Fruit fly (Drosophila melanogaster) whole organism, embryonic: Measurements from ENCODE around the gene CG8765.

Experiments
- Atf-2 ChIP-seq: fragments of 200-800 bp; sonication (Bioruptor generic); optimal IDR thresholded peaks from 2 replicates; lab custom pipeline; 2016; ENCODE audit warnings: missing biosample characterization, missing genetic modification characterization
- B-H1 ChIP-seq: fragments of 200-800 bp; sonication (Bioruptor generic); IDR thresholded peaks from 3 replicates; pipeline ENCODE4 v1.3.6; 2022; ENCODE audit warnings: missing biosample characterization, missing genetic modification characterization
- Bgb ChIP-seq: fragments of 200-800 bp; sonication (Bioruptor generic); IDR thresholded peaks from 2 replicates; pipeline ENCODE4 v1.3.6; 2022; ENCODE audit warnings: missing biosample characterization, missing genetic modification characterization; ENCODE audit not compliant: partially characterized antibody
- CG11085 ChIP-seq: fragments of 200-800 bp; sonication (Bioruptor generic); IDR thresholded peaks from 2 replicates; pipeline ENCODE4 v1.3.6; 2022; ENCODE audit warnings: missing biosample characterization, missing genetic modification characterization
- CG11398 ChIP-seq: fragments of 200-800 bp; sonication (Bioruptor generic); optimal IDR thresholded peaks from 2 replicates; lab custom pipeline; 2016; ENCODE audit warnings: missing biosample characterization, missing genetic modification characterization
- CG11695 ChIP-seq: fragments of 200-800 bp; sonication (Bioruptor generic); IDR thresholded peaks from 3 replicates; pipeline ENCODE4 v1.3.6; 2022; ENCODE audit warnings: missing biosample characterization, missing genetic modification characterization
- CG12236 ChIP-seq: fragments of 200-800 bp; sonication (Bioruptor generic); optimal IDR thresholded peaks from 2 replicates; lab custom pipeline; 2016; ENCODE audit warnings: missing biosample characterization, missing genetic modification characterization
- CG12391 ChIP-seq: fragments of 200-800 bp; sonication (Bioruptor generic); optimal IDR thresholded peaks from 3 replicates; lab custom pipeline; 2018; ENCODE audit warnings: missing biosample characterization, mild to moderate bottlenecking, missing genetic modification characterization, moderate library complexity
- CG12769 ChIP-seq: fragments of 200-800 bp; sonication (Bioruptor generic); optimal IDR thresholded peaks from 2 replicates; lab custom pipeline; 2019; ENCODE audit warnings: missing biosample characterization, mild to moderate bottlenecking, missing genetic modification characterization, moderate library complexity
- CG1603 ChIP-seq: fragments of 200-800 bp; sonication (Bioruptor generic); optimal IDR thresholded peaks from 2 replicates; lab custom pipeline; 2019; ENCODE audit warnings: missing biosample characterization, mild to moderate bottlenecking, missing genetic modification characterization, moderate library complexity
- CG18011 ChIP-seq: fragments of 200-800 bp; sonication (Bioruptor generic); optimal IDR thresholded peaks from 2 replicates; lab custom pipeline; 2017; ENCODE audit warnings: missing biosample characterization, missing genetic modification characterization, mild to moderate bottlenecking, moderate library complexity, missing genotype
- CG2116 ChIP-seq: fragments of 200-800 bp; sonication (Bioruptor generic); optimal IDR thresholded peaks from 3 replicates; lab custom pipeline; 2018; ENCODE audit warnings: missing biosample characterization, mild to moderate bottlenecking, missing genetic modification characterization
- CG2199 ChIP-seq: fragments of 200-800 bp; sonication (Bioruptor generic); IDR thresholded peaks from 3 replicates; pipeline ENCODE4 v1.3.6; 2022; ENCODE audit warnings: missing biosample characterization, missing genetic modification characterization
- CG30431 ChIP-seq: fragments of 200-800 bp; sonication (Bioruptor generic); optimal IDR thresholded peaks from 2 replicates; lab custom pipeline; 2017; ENCODE audit warnings: missing biosample characterization, missing genetic modification characterization
- CG31441 ChIP-seq: fragments of 200-800 bp; sonication (Bioruptor generic); IDR thresholded peaks from 2 replicates; pipeline ENCODE4 v1.3.6; 2022; ENCODE audit warnings: missing biosample characterization, missing genetic modification characterization
- CG32532 ChIP-seq: fragments of 200-800 bp; sonication (Bioruptor generic); IDR thresholded peaks from 2 replicates; pipeline ENCODE4 v1.3.6; 2022; ENCODE audit warnings: missing biosample characterization, missing genetic modification characterization
- CG3726 ChIP-seq: fragments of 200-800 bp; sonication (Bioruptor generic); IDR thresholded peaks from 3 replicates; pipeline ENCODE4, ENCODE4 v1.3.6; 2022; ENCODE audit warnings: missing biosample characterization, missing genetic modification characterization
- CG3838 ChIP-seq: fragments of 200-800 bp; sonication (Bioruptor generic); optimal IDR thresholded peaks from 3 replicates; lab custom pipeline; 2016; ENCODE audit warnings: missing biosample characterization, missing genetic modification characterization
- CG3847 ChIP-seq: fragments of 200-800 bp; sonication (Bioruptor generic); IDR thresholded peaks from 2 replicates; pipeline ENCODE4 v1.3.6; 2022; ENCODE audit warnings: missing biosample characterization, missing genetic modification characterization
- CG7271 ChIP-seq: fragments of 200-800 bp; sonication (Bioruptor generic); optimal IDR thresholded peaks from 2 replicates; lab custom pipeline; 2018; ENCODE audit warnings: missing biosample characterization, mild to moderate bottlenecking, missing genetic modification characterization, moderate library complexity
- CG7839 ChIP-seq: fragments of 200-800 bp; sonication (Bioruptor generic); optimal IDR thresholded peaks from 3 replicates; lab custom pipeline; 2018; ENCODE audit warnings: missing biosample characterization, mild to moderate bottlenecking, missing genetic modification characterization, moderate library complexity
- CG8281 ChIP-seq: fragments of 200-800 bp; sonication (Bioruptor generic); optimal IDR thresholded peaks from 2 replicates; lab custom pipeline; 2018; ENCODE audit warnings: missing biosample characterization, mild to moderate bottlenecking, missing genetic modification characterization, moderate library complexity
- CG9727 ChIP-seq: fragments of 200-800 bp; sonication (Bioruptor generic); optimal IDR thresholded peaks from 3 replicates; lab custom pipeline; 2017; ENCODE audit warnings: missing biosample characterization, mild to moderate bottlenecking, missing genetic modification characterization
- Dfd ChIP-seq, 2 experiments: fragments of >200 bp; optimal IDR thresholded peaks; 2 replicates each; lab custom pipeline; 2017; ENCODE audit warnings: missing biosample characterization in 2 of 2, missing genetic modification characterization in 2 of 2
- E2f2 ChIP-seq: fragments of 200-800 bp; sonication (Bioruptor generic); IDR thresholded peaks from 2 replicates; pipeline ENCODE4 v1.3.6; 2022; ENCODE audit warnings: missing biosample characterization, missing genetic modification characterization
- Ets97D ChIP-seq: fragments of 200-800 bp; sonication (Bioruptor generic); optimal IDR thresholded peaks from 3 replicates; lab custom pipeline; 2016; ENCODE audit warnings: missing biosample characterization, missing genetic modification characterization
- Fer1 ChIP-seq: fragments of 200-800 bp; sonication (Bioruptor generic); optimal IDR thresholded peaks from 2 replicates; lab custom pipeline; 2017; ENCODE audit warnings: missing biosample characterization, mild to moderate bottlenecking, missing genetic modification characterization
- Hsf ChIP-seq: fragments of 200-800 bp; sonication (Bioruptor generic); optimal IDR thresholded peaks from 3 replicates; lab custom pipeline; 2016; ENCODE audit warnings: missing biosample characterization, missing genetic modification characterization
- MTF-1 ChIP-seq: fragments of 200-800 bp; sonication (Bioruptor generic); optimal IDR thresholded peaks from 2 replicates; lab custom pipeline; 2018; ENCODE audit warnings: missing biosample characterization, mild to moderate bottlenecking, missing genetic modification characterization, borderline replicate concordance
- Med ChIP-seq: fragments of 200-800 bp; sonication (Bioruptor generic); peaks from one replicate; lab custom pipeline; 2016; ENCODE audit warnings: missing biosample characterization, missing genetic modification characterization, mild to moderate bottlenecking, inconsistent platforms, moderate library complexity
- NC2α ChIP-seq: fragments of 200-800 bp; sonication (Bioruptor generic); optimal IDR thresholded peaks from 2 replicates; lab custom pipeline; 2016; ENCODE audit warnings: missing biosample characterization, missing genetic modification characterization
- Opbp ChIP-seq: fragments of 200-800 bp; sonication (Bioruptor generic); IDR thresholded peaks from 3 replicates; pipeline ENCODE4 v1.3.6; 2022; ENCODE audit warnings: missing biosample characterization, missing genetic modification characterization; ENCODE audit not compliant: partially characterized antibody
- Six4 ChIP-seq: fragments of 200-800 bp; sonication (Bioruptor generic); optimal IDR thresholded peaks from 2 replicates; lab custom pipeline; 2016; ENCODE audit warnings: missing biosample characterization, missing genetic modification characterization
- Sry-δ ChIP-seq: fragments of 200-800 bp; sonication (Bioruptor generic); optimal IDR thresholded peaks from 2 replicates; lab custom pipeline; 2016; ENCODE audit warnings: missing biosample characterization, missing genetic modification characterization
- Usf ChIP-seq: fragments of 200-800 bp; sonication (Bioruptor generic); optimal IDR thresholded peaks from 2 replicates; lab custom pipeline; 2017; ENCODE audit warnings: missing genotype, missing biosample characterization, missing genetic modification characterization
- bab2 ChIP-seq: fragments of 200-800 bp; sonication (Bioruptor generic); optimal IDR thresholded peaks from 2 replicates; lab custom pipeline; 2016; ENCODE audit warnings: missing biosample characterization, missing genetic modification characterization
- caup ChIP-seq: fragments of 200-800 bp; sonication (Bioruptor generic); optimal IDR thresholded peaks from 3 replicates; lab custom pipeline; 2017; ENCODE audit warnings: missing biosample characterization, mild to moderate bottlenecking, missing genetic modification characterization, moderate library complexity; ENCODE audit not compliant: severe bottlenecking
- chif ChIP-seq, 2 experiments: fragments of 200-800 bp; sonication (Bioruptor generic); optimal IDR thresholded peaks; 3 replicates each; lab custom pipeline; 2016; ENCODE audit warnings: missing biosample characterization in 2 of 2, missing genetic modification characterization in 2 of 2
- esg ChIP-seq: fragments of 200-800 bp; sonication (Bioruptor generic); conservative IDR thresholded peaks from 2 replicates; pipeline ENCODE4 v1.3.6; 2022; ENCODE audit warnings: missing biosample characterization, missing genetic modification characterization
- fru ChIP-seq: fragments of >200 bp; optimal IDR thresholded peaks from 2 replicates; lab custom pipeline; 2017
- gce ChIP-seq: fragments of 200-800 bp; sonication (Bioruptor generic); IDR thresholded peaks from 3 replicates; pipeline ENCODE4 v1.3.6; 2022; ENCODE audit warnings: missing biosample characterization, missing genetic modification characterization
- gem ChIP-seq: fragments of 200-800 bp; sonication (Bioruptor generic); optimal IDR thresholded peaks from 2 replicates; lab custom pipeline; 2019; ENCODE audit warnings: missing biosample characterization, mild to moderate bottlenecking, missing genetic modification characterization, moderate library complexity
- hth ChIP-seq: fragments of >200 bp; optimal IDR thresholded peaks from 2 replicates; lab custom pipeline; 2017; ENCODE audit warnings: inconsistent platforms
- insv ChIP-seq, 2 experiments: fragments of 200-800 bp; sonication (Bioruptor generic); optimal IDR thresholded peaks; 3 replicates each; lab custom pipeline; 2016 to 2018; ENCODE audit warnings: missing biosample characterization in 2 of 2, missing genetic modification characterization in 2 of 2
- jigr1 ChIP-seq: fragments of 200-800 bp; sonication (Bioruptor generic); IDR thresholded peaks from 3 replicates; pipeline ENCODE4 v1.3.6; 2022; ENCODE audit warnings: missing biosample characterization, missing genetic modification characterization
- jing ChIP-seq: fragments of 200-800 bp; sonication (Bioruptor generic); optimal IDR thresholded peaks from 2 replicates; lab custom pipeline; 2018; ENCODE audit warnings: missing biosample characterization, mild to moderate bottlenecking, missing genetic modification characterization
- nau ChIP-seq: fragments of 200-800 bp; sonication (Bioruptor generic); optimal IDR thresholded peaks from 3 replicates; lab custom pipeline; 2017; ENCODE audit warnings: missing biosample characterization, mild to moderate bottlenecking, missing genetic modification characterization, missing genetic modification reagents
- odd ChIP-seq: fragments of 200-800 bp; sonication (Bioruptor generic); optimal IDR thresholded peaks from 2 replicates; lab custom pipeline; 2017; ENCODE audit warnings: missing biosample characterization, mild to moderate bottlenecking, missing genetic modification characterization
- ranshi ChIP-seq: fragments of 200-800 bp; sonication (Bioruptor generic); IDR thresholded peaks from 2 replicates; pipeline ENCODE4 v1.3.6; 2022; ENCODE audit warnings: missing biosample characterization, missing genetic modification characterization
- sima ChIP-seq: fragments of 200-800 bp; sonication (Bioruptor generic); optimal IDR thresholded peaks from 2 replicates; lab custom pipeline; 2016; ENCODE audit warnings: missing biosample characterization, missing genetic modification characterization
- tin ChIP-seq: fragments of 200-800 bp; sonication (Bioruptor generic); optimal IDR thresholded peaks from 3 replicates; lab custom pipeline; 2016; ENCODE audit warnings: missing biosample characterization, missing genetic modification characterization
- vvl ChIP-seq: fragments of 200-800 bp; sonication (Bioruptor generic); IDR thresholded peaks from 2 replicates; pipeline ENCODE4 v1.3.6; 2022; ENCODE audit warnings: missing biosample characterization, missing genetic modification characterization

The CG8765 gene

DNA sequence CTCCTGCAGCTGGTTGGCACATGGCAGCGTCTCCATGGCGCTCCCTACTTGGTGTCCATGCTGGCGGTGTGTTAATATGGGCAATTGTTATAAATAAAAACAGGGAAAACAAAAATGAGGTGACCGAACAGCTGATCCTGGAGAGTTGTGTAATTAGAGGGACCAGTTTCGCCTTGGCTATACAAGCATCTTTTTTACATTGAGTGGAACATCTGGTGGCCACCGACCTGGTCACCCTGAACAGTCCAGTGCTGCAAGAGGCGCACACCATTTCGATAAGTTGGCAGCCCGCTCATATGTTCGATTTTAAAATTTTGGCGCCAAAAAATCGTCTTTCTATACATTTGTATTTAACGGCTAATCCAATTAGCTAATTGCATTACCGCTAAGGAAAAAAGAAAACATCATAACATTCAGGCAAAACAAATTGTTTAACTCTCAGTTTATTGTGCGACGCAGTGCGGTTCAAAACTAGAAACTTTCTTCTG lies at the start of gene CG8765, which contains the start of gene Gbeta76C (continued):
- TF ChIP-seq CG2116 (GFP tag; lab: Kevin White, UChicago) = peak; percentile 62
- TF ChIP-seq sima (GFP tag; lab: Kevin White, UChicago) = no peak
- TF ChIP-seq Fer1 (GFP tag; lab: Kevin White, UChicago) = peak; percentile 59
- no peak for TF ChIP-seq nau
- no peak for TF ChIP-seq odd (GFP tag; lab: Kevin White, UChicago)
- peak; percentile 77; the same call in 2 of the 3 replicates for TF ChIP-seq Opbp
- TF ChIP-seq fru (lab: Kevin White, UChicago) = no peak
- TF ChIP-seq jing = no peak
- no peak for TF ChIP-seq gce (GFP tag; lab: Robert Waterston, UW)
- no peak for TF ChIP-seq CG3838 (GFP tag; lab: Kevin White, UChicago)
- peak in 1 of 2 experiments; percentile 66 for TF ChIP-seq insv (GFP tag; optimal IDR thresholded peaks at IDR 0.05; lab: Kevin White, UChicago)
- TF ChIP-seq CG1603 (tag; lab: Kevin White, UChicago) = peak; percentile 88
- peak; percentile 40 for TF ChIP-seq CG12391
- TF ChIP-seq CG3847 (GFP tag; lab: Robert Waterston, UW) = peak; percentile 88
- TF ChIP-seq CG7271 (tag; lab: Kevin White, UChicago) = no peak
- TF ChIP-seq esg = no peak
- no peak for TF ChIP-seq CG30431
- TF ChIP-seq ranshi (GFP tag; lab: Robert Waterston, UW) = peak; percentile 88
- no peak for TF ChIP-seq Usf (GFP tag; lab: Kevin White, UChicago)
- peak; percentile 14 for TF ChIP-seq bab2 (GFP tag; lab: Kevin White, UChicago)
- no peak for TF ChIP-seq gem
- TF ChIP-seq CG18011 (GFP tag; lab: Kevin White, UChicago) = no peak
- TF ChIP-seq CG11085 (GFP tag; lab: Robert Waterston, UW) = no peak
- peak; percentile 67 for TF ChIP-seq Sry-δ (GFP tag; lab: Kevin White, UChicago)
- 0 out of 2 replicates have a peak, but pooled peaks have one; percentile 18 for TF ChIP-seq CG32532 (GFP tag; lab: Robert Waterston, UW)
- TF ChIP-seq jigr1 (GFP tag; lab: Robert Waterston, UW) = no peak
- TF ChIP-seq CG12236 (GFP tag; lab: Kevin White, UChicago) = no peak
- TF ChIP-seq CG11695 = no peak
- TF ChIP-seq Atf-2 (GFP tag; lab: Kevin White, UChicago) = no peak
- TF ChIP-seq MTF-1 = no peak
- TF ChIP-seq CG11398 (GFP tag; lab: Kevin White, UChicago) = peak; percentile 20
- no peak for TF ChIP-seq CG8281 (tag; lab: Kevin White, UChicago)
- no peak for TF ChIP-seq B-H1 (GFP tag; lab: Robert Waterston, UW)
- TF ChIP-seq chif (GFP tag; optimal IDR thresholded peaks at IDR 0.05; lab: Kevin White, UChicago) = peak; percentile 38 to 54
- TF ChIP-seq Six4 = no peak
- peak; percentile 16 for TF ChIP-seq NC2α
- peak; percentile 50; the same call in 1 of the 2 replicates for TF ChIP-seq Bgb (GFP tag; lab: Robert Waterston, UW)
- TF ChIP-seq caup (GFP tag; lab: Kevin White, UChicago) = peak; percentile 55
- TF ChIP-seq hth (lab: Kevin White, UChicago) = no peak
- peak; percentile 89 for TF ChIP-seq CG12769 (tag; lab: Kevin White, UChicago)
- TF ChIP-seq Hsf (GFP tag; lab: Kevin White, UChicago) = peak; percentile 63
- peak; percentile 99 for TF ChIP-seq E2f2 (GFP tag; lab: Robert Waterston, UW)
- TF ChIP-seq Dfd (GFP tag; optimal IDR thresholded peaks at IDR 0.05; lab: Kevin White, UChicago) = no peak
- TF ChIP-seq CG3726 (GFP tag; lab: Robert Waterston, UW) = no peak
- peak; percentile 92 for TF ChIP-seq Ets97D (GFP tag; lab: Kevin White, UChicago)
- no peak for TF ChIP-seq CG9727 (GFP tag; lab: Kevin White, UChicago)
- TF ChIP-seq tin (GFP tag; lab: Kevin White, UChicago) = peak; percentile 16
- TF ChIP-seq CG7839 (tag; lab: Kevin White, UChicago) = no peak
- no peak for TF ChIP-seq CG31441 (GFP tag; lab: Robert Waterston, UW)
- peak; percentile 95 for TF ChIP-seq Med (GFP tag; lab: Kevin White, UChicago)
- TF ChIP-seq CG2199 (GFP tag; lab: Robert Waterston, UW) = 0 out of 3 replicates have a peak, but pooled peaks have one; percentile 34
- TF ChIP-seq vvl (GFP tag; lab: Robert Waterston, UW) = peak; percentile 60
